Worm (Caenorhabditis elegans): ENCODE results near the gene K10D2.5.

K10D2.5 gene

DNA sequence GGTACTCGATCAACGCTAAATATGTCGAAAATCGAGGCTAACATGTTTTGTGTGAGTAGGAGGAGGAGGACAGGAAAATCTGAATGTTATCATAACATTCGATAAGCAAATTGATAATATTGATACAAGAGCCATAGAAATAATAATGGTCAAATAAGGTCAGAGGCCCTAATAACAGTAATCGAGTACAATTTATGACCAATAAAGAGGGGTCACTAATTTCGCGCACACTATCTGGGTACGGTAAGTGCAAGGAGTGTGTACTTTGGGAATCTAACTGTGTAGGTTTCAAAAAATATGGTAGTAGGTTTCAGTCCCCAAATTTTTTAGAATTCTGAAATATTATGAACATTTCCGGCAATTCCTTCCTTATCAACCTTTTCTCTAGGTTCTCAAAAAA, 29.0 kb upstream of the K10D2.5 start:
- TF ChIP-seq nhr-179 (tag; optimal IDR thresholded peaks at IDR 0.05) (no peak), ZK185.1 (tag; optimal IDR thresholded peaks at IDR 0.05; ENCODE audit: poor library complexity, severe bottlenecking) (no peak)

ce11 chrIII:5144169-5144568, 28.4 kb upstream of the K10D2.5 start:
- TF ChIP-seq die-1 (tag; optimal IDR thresholded peaks at IDR 0.05) (no peak), ceh-79 (tag; optimal IDR thresholded peaks at IDR 0.05) (no peak), B0019.2 (GFP tag; conservative IDR thresholded peaks at IDR 0.05) (no peak), let-526 (GFP tag; IDR thresholded peaks at IDR 0.05) (no peak), him-1 (tag; optimal IDR thresholded peaks at IDR 0.05) (no peak), tbp1 (GFP tag; optimal IDR thresholded peaks at IDR 0.05) (no peak), pha-4 (tag; optimal IDR thresholded peaks at IDR 0.05) (no peak), tlf-1 (GFP tag; optimal IDR thresholded peaks at IDR 0.05) (no peak), T26A5.8 (tag; optimal IDR thresholded peaks at IDR 0.05) (no peak), ztf-26 (tag; optimal IDR thresholded peaks at IDR 0.05) (no peak), lsl-1 (GFP tag; optimal IDR thresholded peaks at IDR 0.05) (no peak), aptf-2 (GFP tag; conservative IDR thresholded peaks at IDR 0.05) (no peak)

- TF ChIP-seq nhr-80 (tag; optimal IDR thresholded peaks at IDR 0.05): peak; percentile 41
- TF ChIP-seq mxl-1 (tag; optimal IDR thresholded peaks at IDR 0.05): no peak
Observed at ce11 chrIII:5145874-5146273, 26.6 kb upstream of the K10D2.5 start.

DNA sequence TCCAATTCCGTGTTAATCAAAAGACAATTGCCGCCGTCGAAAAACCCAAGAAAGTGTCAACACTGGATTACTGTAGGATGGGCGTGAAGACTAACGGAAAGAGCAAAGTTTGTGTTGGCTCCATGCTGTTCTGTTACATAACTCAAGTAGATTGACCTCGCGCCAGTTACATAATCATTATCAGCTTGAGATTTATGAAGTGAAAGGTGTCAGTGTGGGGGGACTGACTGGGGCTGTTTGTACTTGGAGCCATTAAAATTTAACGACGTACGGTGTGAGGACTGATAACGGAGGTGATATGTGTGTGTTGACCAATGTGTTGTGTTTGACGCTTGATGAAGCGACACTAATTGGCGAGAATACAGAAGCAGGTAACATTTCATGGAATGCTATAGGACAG, 25.8 kb upstream of the K10D2.5 start:
- TF ChIP-seq D2030.7 (GFP tag; IDR thresholded peaks at IDR 0.05): no peak
- no peak for TF ChIP-seq snpc-3.4 (tag; optimal IDR thresholded peaks at IDR 0.05)
- peak; percentile 19 for TF ChIP-seq ets-4 (GFP tag; optimal IDR thresholded peaks at IDR 0.05)
- no peak for TF ChIP-seq tlf-1 (GFP tag; optimal IDR thresholded peaks at IDR 0.05)
- TF ChIP-seq lsy-27 (tag; optimal IDR thresholded peaks at IDR 0.05; ENCODE audit: borderline replicate concordance, insufficient read depth): no peak
- no peak for TF ChIP-seq nhr-179 (tag; optimal IDR thresholded peaks at IDR 0.05)
- TF ChIP-seq fkh-3 (tag; optimal IDR thresholded peaks at IDR 0.05): no peak
- TF ChIP-seq ztf-22 (GFP tag; optimal IDR thresholded peaks at IDR 0.05): peak; percentile 66
- no peak for TF ChIP-seq akir-1 (GFP tag; optimal IDR thresholded peaks at IDR 0.05)
- no peak for TF ChIP-seq F55B11.4 (tag; optimal IDR thresholded peaks at IDR 0.05; ENCODE audit: borderline replicate concordance, insufficient read depth)
- TF ChIP-seq ztf-25 (GFP tag; IDR thresholded peaks at IDR 0.05): no peak
- TF ChIP-seq F10E7.11 (tag; optimal IDR thresholded peaks at IDR 0.05): no peak
- no peak for TF ChIP-seq somi-1 (GFP tag; optimal IDR thresholded peaks at IDR 0.05)
- 0 out of 2 replicates have a peak, but pooled peaks have one; percentile 34 for TF ChIP-seq dox-1 (GFP tag; IDR thresholded peaks at IDR 0.05)
- no peak for TF ChIP-seq snpc-1.3 (tag; optimal IDR thresholded peaks at IDR 0.05; ENCODE audit: insufficient read depth)
- no peak for TF ChIP-seq Y79H2A.3 (GFP tag; conservative IDR thresholded peaks at IDR 0.05)
- no peak for TF ChIP-seq mxl-1 (tag; optimal IDR thresholded peaks at IDR 0.05)
- TF ChIP-seq Y56A3A.18 (GFP tag; IDR thresholded peaks at IDR 0.05): no peak
- no peak for TF ChIP-seq athp-1 (tag; optimal IDR thresholded peaks at IDR 0.05)
- no peak for TF ChIP-seq sdz-38 (tag; optimal IDR thresholded peaks at IDR 0.05)
- no peak for TF ChIP-seq aptf-2 (GFP tag; conservative IDR thresholded peaks at IDR 0.05)
- no peak for TF ChIP-seq Y67H2A.10 (GFP tag; conservative IDR thresholded peaks at IDR 0.05)
- no peak for TF ChIP-seq Y53F4B.3 (GFP tag; IDR thresholded peaks at IDR 0.05)
- no peak for TF ChIP-seq chd-7 (tag; optimal IDR thresholded peaks at IDR 0.05)
- no peak for TF ChIP-seq B0261.1 (tag; optimal IDR thresholded peaks at IDR 0.05)
- TF ChIP-seq attf-3 (GFP tag; conservative IDR thresholded peaks at IDR 0.05): no peak
- peak; percentile 74 for TF ChIP-seq nhr-80 (tag; optimal IDR thresholded peaks at IDR 0.05)
- no peak for TF ChIP-seq attf-5 (GFP tag; optimal IDR thresholded peaks at IDR 0.05)
- no peak for TF ChIP-seq Y53G8AR.9 (GFP tag; conservative IDR thresholded peaks at IDR 0.05)
- TF ChIP-seq C17E4.6 (GFP tag; IDR thresholded peaks at IDR 0.05): 0 out of 2 replicates have a peak, but pooled peaks have one; percentile 10
- TF ChIP-seq mel-28 (tag; optimal IDR thresholded peaks at IDR 0.05; ENCODE audit: borderline replicate concordance): no peak
- TF ChIP-seq Y95B8A.8 (GFP tag; IDR thresholded peaks at IDR 0.05): no peak

All from whole organism, young adult.